ENCODE assay signal across 1 fruit fly cellular context in the genomic region with DNA sequence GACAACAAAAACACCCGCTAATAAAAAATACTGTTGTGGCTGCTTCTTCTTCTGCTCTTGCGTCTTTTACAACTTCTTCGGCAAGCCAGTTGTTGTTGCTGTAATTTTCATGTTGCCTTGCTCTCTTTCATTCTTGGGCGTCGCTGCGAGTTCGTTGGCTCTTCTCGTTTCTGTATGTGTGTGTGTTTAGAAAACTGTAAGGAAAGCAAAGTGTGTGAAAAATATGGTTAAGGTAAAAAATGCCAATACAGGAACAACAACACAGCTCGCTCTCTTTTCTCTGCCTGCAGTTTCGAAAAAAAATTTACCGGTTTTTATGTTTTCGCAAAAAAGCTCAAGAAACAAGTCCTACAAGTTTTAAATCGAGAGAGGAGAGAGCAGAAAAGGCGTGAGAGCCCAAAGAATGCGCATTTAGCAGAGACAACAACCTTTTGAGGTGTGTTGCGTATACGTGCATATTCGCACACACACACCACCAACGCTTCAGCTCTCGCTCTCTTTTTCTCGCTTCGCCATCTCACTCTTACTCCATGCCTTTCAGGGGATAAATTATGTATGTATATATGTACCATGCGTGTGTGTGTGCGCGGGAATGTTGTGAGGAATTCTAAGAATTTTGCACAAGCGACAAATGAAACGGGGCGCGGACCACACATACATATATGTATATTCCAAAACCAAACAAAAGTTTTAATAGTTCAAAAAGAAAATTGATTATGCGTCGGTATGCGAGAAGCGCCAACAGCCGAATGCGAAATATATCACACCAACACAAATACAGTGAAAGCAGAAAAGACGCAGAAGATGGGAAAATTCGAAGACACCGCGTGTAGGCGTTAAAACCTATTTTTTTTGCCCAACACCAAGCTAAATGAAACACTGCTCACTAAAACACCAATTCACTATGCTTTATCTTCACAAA.
TF ChIP-seq lines count a peak whose summit lies in the region.

No protein-coding gene starts in this region.

TF ChIP-seq in whole organism, embryonic, 481 proteins besides CTCF, POLR2A, EP300 and RAD21 (continued from another document):
- peak; percentile 87 to 98 for TF ChIP-seq Trl (optimal IDR thresholded peaks at IDR 0.05; lab: Kevin White, UChicago)
- peak; percentile 28 for TF ChIP-seq Trl (GFP tag; optimal IDR thresholded peaks at IDR 0.05; lab: Kevin White, UChicago)
- TF ChIP-seq sqz (GFP tag; optimal IDR thresholded peaks at IDR 0.05; lab: Kevin White, UChicago), result peak; percentile 94
- TF ChIP-seq CG1603 (tag; optimal IDR thresholded peaks at IDR 0.05; lab: Kevin White, UChicago), result peak; percentile 9
- TF ChIP-seq ab (GFP tag; optimal IDR thresholded peaks at IDR 0.05; lab: Kevin White, UChicago), result no peak
- TF ChIP-seq CG32767 (GFP tag; IDR thresholded peaks at IDR 0.05; lab: Robert Waterston, UW), result peak; percentile 82
- no peak for TF ChIP-seq MTF-1 (GFP tag; optimal IDR thresholded peaks at IDR 0.05; lab: Kevin White, UChicago; ENCODE audit: borderline replicate concordance)
- TF ChIP-seq scrt (GFP tag; optimal IDR thresholded peaks at IDR 0.05; lab: Kevin White, UChicago), result peak; percentile 40
- peak; percentile 94 for TF ChIP-seq CG4360 (GFP tag; IDR thresholded peaks at IDR 0.05; lab: Robert Waterston, UW)
- TF ChIP-seq her (GFP tag; optimal IDR thresholded peaks at IDR 0.05; lab: Kevin White, UChicago), result no peak
- TF ChIP-seq CG10321 (GFP tag; IDR thresholded peaks at IDR 0.05; lab: Robert Waterston, UW), result peak; percentile 27; the same call in 1 of the 2 replicates
- peak; percentile 63 for TF ChIP-seq pfk (GFP tag; optimal IDR thresholded peaks at IDR 0.05; lab: Kevin White, UChicago)
- TF ChIP-seq pita (GFP tag; optimal IDR thresholded peaks at IDR 0.05; lab: Kevin White, UChicago), result peak; percentile 46
- TF ChIP-seq nom (GFP tag; optimal IDR thresholded peaks at IDR 0.05; lab: Kevin White, UChicago), result peak; percentile 34
- TF ChIP-seq seq (GFP tag; IDR thresholded peaks at IDR 0.05; lab: Robert Waterston, UW), result no peak
- peak; percentile 38 for TF ChIP-seq gro (GFP tag; optimal IDR thresholded peaks at IDR 0.05; lab: Kevin White, UChicago)
- TF ChIP-seq CG10431 (GFP tag; optimal IDR thresholded peaks at IDR 0.05; lab: Kevin White, UChicago), result peak; percentile 79
- TF ChIP-seq CG12769 (tag; optimal IDR thresholded peaks at IDR 0.05; lab: Kevin White, UChicago), result peak; percentile 79
- no peak for TF ChIP-seq mirr (GFP tag; optimal IDR thresholded peaks at IDR 0.05; lab: Kevin White, UChicago)
- TF ChIP-seq CG8281 (tag; optimal IDR thresholded peaks at IDR 0.05; lab: Kevin White, UChicago), result no peak
- peak; percentile 79 for TF ChIP-seq pros (GFP tag; optimal IDR thresholded peaks at IDR 0.05; lab: Kevin White, UChicago)
- peak; percentile 46 for TF ChIP-seq nmo (GFP tag; optimal IDR thresholded peaks at IDR 0.05; lab: Kevin White, UChicago)
- TF ChIP-seq CG13624 (GFP tag; optimal IDR thresholded peaks at IDR 0.05; lab: Kevin White, UChicago), result peak; percentile 58
- peak; percentile 33; the same call in 1 of the 2 replicates for TF ChIP-seq crol (GFP tag; IDR thresholded peaks at IDR 0.05; lab: Robert Waterston, UW)
- TF ChIP-seq CHES-1-like (GFP tag; optimal IDR thresholded peaks at IDR 0.05; lab: Kevin White, UChicago), result peak; percentile 44
- peak; percentile 46 for TF ChIP-seq yki (optimal IDR thresholded peaks at IDR 0.05; lab: Kevin White, UChicago)
- peak; percentile 0 for TF ChIP-seq BtbVII (GFP tag; optimal IDR thresholded peaks at IDR 0.05; lab: Kevin White, UChicago)
- TF ChIP-seq CG17385 (GFP tag; optimal IDR thresholded peaks at IDR 0.05; lab: Kevin White, UChicago), result peak; percentile 90
- peak; percentile 40 for TF ChIP-seq HmgZ (tag; optimal IDR thresholded peaks at IDR 0.05; lab: Kevin White, UChicago)
- peak; percentile 38; the same call in 1 of the 3 replicates for TF ChIP-seq CG34422 (GFP tag; IDR thresholded peaks at IDR 0.05; lab: Robert Waterston, UW)
- peak; percentile 16 for TF ChIP-seq HmgD (GFP tag; optimal IDR thresholded peaks at IDR 0.05; lab: Kevin White, UChicago)
